Fruit fly (Drosophila melanogaster): ENCODE results near the gene PH4alphaNE1.

Gene PH4alphaNE1

dm6 chr3R:30450224-30450623, 49.9 kb downstream of the PH4alphaNE1 start (continued):
- TF ChIP-seq Bgb (GFP tag; IDR thresholded peaks at IDR 0.05; ENCODE audit: partially characterized antibody) = no peak; the same call in 1 of the 2 replicates
- 0 out of 4 replicates have a peak, but pooled peaks have one; percentile 31 for TF ChIP-seq Dll (GFP tag; IDR thresholded peaks at IDR 0.05; ENCODE audit: partially characterized antibody)
- peak; percentile 34 for TF ChIP-seq Hr3 (GFP tag; optimal IDR thresholded peaks at IDR 0.05)
- TF ChIP-seq CG2875 (GFP tag; optimal IDR thresholded peaks at IDR 0.05) = peak; percentile 89
- TF ChIP-seq HLH3B (GFP tag; IDR thresholded peaks at IDR 0.05) = peak; percentile 86; the same call in 1 of the 2 replicates
- no peak for TF ChIP-seq Lpt (GFP tag; optimal IDR thresholded peaks at IDR 0.05)
- TF ChIP-seq croc (GFP tag; conservative IDR thresholded peaks at IDR 0.05) = no peak; the same call in 2 of the 3 replicates
- peak; percentile 38 for TF ChIP-seq CG13894 (tag; optimal IDR thresholded peaks at IDR 0.05)
- no peak for TF ChIP-seq CoRest (tag; optimal IDR thresholded peaks at IDR 0.05)
- TF ChIP-seq CG10543 (GFP tag; optimal IDR thresholded peaks at IDR 0.05) = peak; percentile 31
- peak; percentile 91 for TF ChIP-seq ci (GFP tag; IDR thresholded peaks at IDR 0.05)
- peak; percentile 25 for TF ChIP-seq Xbp1 (GFP tag; optimal IDR thresholded peaks at IDR 0.05)
- peak; percentile 86 for TF ChIP-seq CG12236 (GFP tag; optimal IDR thresholded peaks at IDR 0.05)
- TF ChIP-seq E2f2 (GFP tag; IDR thresholded peaks at IDR 0.05) = peak; percentile 66
- TF ChIP-seq CG14667 (GFP tag; IDR thresholded peaks at IDR 0.05) = no peak
- no peak for TF ChIP-seq crp (GFP tag; optimal IDR thresholded peaks at IDR 0.05)
- no peak for TF ChIP-seq hth (optimal IDR thresholded peaks at IDR 0.05)
- no peak; the same call in none of the 2 replicates for TF ChIP-seq CG6689 (GFP tag; IDR thresholded peaks at IDR 0.05)
- no peak for TF ChIP-seq nmo (GFP tag; optimal IDR thresholded peaks at IDR 0.05)
- peak; percentile 69; the same call in 3 of the 4 replicates for TF ChIP-seq chinmo (GFP tag; IDR thresholded peaks at IDR 0.05; ENCODE audit: partially characterized antibody)
- no peak for TF ChIP-seq gfzf (GFP tag; optimal IDR thresholded peaks at IDR 0.05)
- TF ChIP-seq MTF-1 (GFP tag; optimal IDR thresholded peaks at IDR 0.05; ENCODE audit: borderline replicate concordance) = peak; percentile 90
- TF ChIP-seq shn (GFP tag; optimal IDR thresholded peaks at IDR 0.05) = peak; percentile 39
- peak; percentile 68; the same call in 1 of the 2 replicates for TF ChIP-seq cas (GFP tag; IDR thresholded peaks at IDR 0.05)
- peak; percentile 12 for TF ChIP-seq CG10274 (GFP tag; optimal IDR thresholded peaks at IDR 0.05)
- peak; percentile 74 for TF ChIP-seq CG8944 (GFP tag; optimal IDR thresholded peaks at IDR 0.05)
- TF ChIP-seq peb (GFP tag; IDR thresholded peaks at IDR 0.05) = peak; percentile 62; the same call in 1 of the 2 replicates
- peak; percentile 74 for TF ChIP-seq trh (GFP tag; optimal IDR thresholded peaks at IDR 0.05)
- peak; percentile 45 for TF ChIP-seq CG15696 (tag; optimal IDR thresholded peaks at IDR 0.05)
- peak; percentile 49 for TF ChIP-seq vfl (GFP tag; optimal IDR thresholded peaks at IDR 0.05)
- no peak for TF ChIP-seq CG15479 (GFP tag; optimal IDR thresholded peaks at IDR 0.05)
- TF ChIP-seq her (GFP tag; optimal IDR thresholded peaks at IDR 0.05) = peak; percentile 79
- TF ChIP-seq tin (GFP tag; optimal IDR thresholded peaks at IDR 0.05) = peak; percentile 55
- no peak for TF ChIP-seq HmgD (GFP tag; optimal IDR thresholded peaks at IDR 0.05)
- peak; percentile 67 to 81 for TF ChIP-seq Pdp1 (GFP tag; optimal IDR thresholded peaks at IDR 0.05)
- peak; percentile 25; the same call in 1 of the 3 replicates for TF ChIP-seq row (GFP tag; IDR thresholded peaks at IDR 0.05)
- TF ChIP-seq so (GFP tag; IDR thresholded peaks at IDR 0.05) = peak; percentile 56; the same call in 2 of the 3 replicates
- TF ChIP-seq nerfin-2 (GFP tag; IDR thresholded peaks at IDR 0.05; ENCODE audit: partially characterized antibody) = no peak
- peak; percentile 85 to 95 for TF ChIP-seq Trl (optimal IDR thresholded peaks at IDR 0.05)
- peak; percentile 82 for TF ChIP-seq Trl (GFP tag; optimal IDR thresholded peaks at IDR 0.05)
- TF ChIP-seq grau (tag; optimal IDR thresholded peaks at IDR 0.05) = peak; percentile 11
- TF ChIP-seq CG9932 (GFP tag; IDR thresholded peaks at IDR 0.05) = 0 out of 2 replicates have a peak, but pooled peaks have one; percentile 4
- TF ChIP-seq CG31224 (GFP tag; IDR thresholded peaks at IDR 0.05) = peak; percentile 57
- TF ChIP-seq CG14965 (GFP tag; optimal IDR thresholded peaks at IDR 0.05; ENCODE audit: borderline replicate concordance) = peak; percentile 72
- no peak for TF ChIP-seq lola (GFP tag; optimal IDR thresholded peaks at IDR 0.05)
- TF ChIP-seq gem (tag; optimal IDR thresholded peaks at IDR 0.05) = peak; percentile 62
- TF ChIP-seq E2f1 (GFP tag; IDR thresholded peaks at IDR 0.05) = peak; percentile 71
- no peak for TF ChIP-seq oc (tag; optimal IDR thresholded peaks at IDR 0.05)
- peak; percentile 80; the same call in 1 of the 2 replicates for TF ChIP-seq Rfx (GFP tag; IDR thresholded peaks at IDR 0.05)
- peak; percentile 70 for TF ChIP-seq CG10431 (GFP tag; optimal IDR thresholded peaks at IDR 0.05)
